Worm (Caenorhabditis elegans) whole organism, L3 larva: ENCODE measurements around the gene tsr-1.

Source experiments
- ama-1 ChIP-seq: fragments of 150-350 bp; optimal IDR thresholded peaks from 2 replicates; lab custom pipeline; 2018
- fkh-10 ChIP-seq: sonication (generic microtip); optimal IDR thresholded peaks from 2 replicates; lab custom pipeline; 2017; ENCODE audit warnings: missing biosample characterization, missing genetic modification reagents, missing genetic modification characterization
- fkh-2 ChIP-seq: fragments of 150-350 bp; optimal IDR thresholded peaks from 2 replicates; lab custom pipeline; 2014; ENCODE audit warnings: missing biosample characterization, missing genetic modification reagents, missing genetic modification characterization
- mdl-1 ChIP-seq: fragments of 150-350 bp; optimal IDR thresholded peaks from 2 replicates; lab custom pipeline; 2014; ENCODE audit warnings: missing biosample characterization, missing genetic modification characterization
- nhr-67 ChIP-seq: fragments of 150-350 bp; optimal IDR thresholded peaks from 2 replicates; lab custom pipeline; 2014; ENCODE audit warnings: missing biosample characterization, missing genetic modification characterization
- pha-4 ChIP-seq: fragments of 150-350 bp; optimal IDR thresholded peaks from 2 replicates; lab custom pipeline; 2014; ENCODE audit warnings: missing biosample characterization, missing genetic modification reagents, missing genetic modification characterization
- tbx-2 ChIP-seq: sonication (generic microtip); optimal IDR thresholded peaks from 2 replicates; lab custom pipeline; 2016; ENCODE audit warnings: mild to moderate bottlenecking, missing genetic modification characterization, missing compliant biosample characterization
- unc-62 ChIP-seq: fragments of 150-350 bp; sonication (generic microtip); optimal IDR thresholded peaks from 4 replicates; lab custom pipeline; 2014; ENCODE audit warnings: missing biosample characterization, missing genetic modification reagents, missing genetic modification characterization

- TF ChIP-seq mdl-1 (tag; lab: Kevin White, UChicago), result no peak
- no peak for TF ChIP-seq nhr-67 (tag; lab: Kevin White, UChicago)
- TF ChIP-seq unc-62, result no peak
- TF ChIP-seq ama-1 (lab: Kevin White, UChicago), result no peak
- TF ChIP-seq fkh-2 (tag; lab: Kevin White, UChicago), result no peak
- no peak for TF ChIP-seq pha-4 (tag; lab: Kevin White, UChicago)
- TF ChIP-seq fkh-10 (GFP tag; lab: Kevin White, UChicago), result no peak
- no peak for TF ChIP-seq tbx-2
These were observed 51.3 kb downstream of the tsr-1 start, which contains the start of gene F42G2.2 for ce11 chrII:2421905-2422304.
